Fruit fly (Drosophila melanogaster): ENCODE measurements around the gene CG6231.

DNA sequence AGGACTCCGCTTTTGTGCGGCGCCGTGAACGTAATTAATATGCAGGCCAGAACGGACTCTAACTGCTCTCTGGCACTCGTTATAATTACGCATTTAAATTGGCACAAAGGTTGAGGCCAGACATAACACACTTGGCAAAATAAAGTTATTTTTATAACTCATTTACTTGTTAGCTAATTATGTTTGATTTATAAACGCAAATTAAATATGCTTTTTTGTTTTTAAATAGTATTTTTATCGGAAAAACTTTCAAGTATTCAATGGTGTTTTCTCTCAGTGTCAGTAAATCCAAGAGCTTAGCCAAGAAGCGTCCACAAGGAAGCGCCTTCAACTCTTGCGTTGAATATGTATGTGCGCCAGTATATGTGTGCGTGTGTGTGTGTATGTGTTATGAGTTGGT lies 40.4 kb upstream of the CG6231 start:
- TF ChIP-seq h (optimal IDR thresholded peaks at IDR 0.05), result no peak
- no peak for TF ChIP-seq insv (optimal IDR thresholded peaks at IDR 0.05)
- no peak for TF ChIP-seq Myc (optimal IDR thresholded peaks at IDR 0.05)
- no peak for TF ChIP-seq ttk (optimal IDR thresholded peaks at IDR 0.05)
- no peak for TF ChIP-seq psq (optimal IDR thresholded peaks at IDR 0.05)
- TF ChIP-seq Sin3A (optimal IDR thresholded peaks at IDR 0.05), result no peak

All from Kc167 (cell line).